Worm (Caenorhabditis elegans) whole organism, late embryonic: Measurements from ENCODE around the gene nlp-18.

Experiments used
- dmd-4 ChIP-seq: sonication (generic microtip); optimal IDR thresholded peaks from 2 replicates; lab custom pipeline; 2016; ENCODE audit warnings: borderline replicate concordance, missing genetic modification characterization, missing compliant biosample characterization
- fkh-10 ChIP-seq: fragments of 150-350 bp; optimal IDR thresholded peaks from 2 replicates; lab custom pipeline; 2014; ENCODE audit warnings: missing biosample characterization, missing genetic modification reagents, missing genetic modification characterization
- nfya-1 ChIP-seq: sonication (generic microtip); optimal IDR thresholded peaks from 2 replicates; lab custom pipeline; 2017; ENCODE audit warnings: missing genetic modification characterization, mild to moderate bottlenecking, missing compliant biosample characterization, antibody characterized with exemption, moderate library complexity
- pqm-1 ChIP-seq: sonication (generic microtip); optimal IDR thresholded peaks from 2 replicates; lab custom pipeline; 2016; ENCODE audit warnings: missing genetic modification characterization, missing compliant biosample characterization
- unc-86 ChIP-seq: sonication (generic microtip); optimal IDR thresholded peaks from 2 replicates; lab custom pipeline; 2016; ENCODE audit warnings: missing genetic modification characterization, missing compliant biosample characterization
- ztf-16 ChIP-seq: sonication (generic microtip); optimal IDR thresholded peaks from 2 replicates; lab custom pipeline; 2017; ENCODE audit warnings: missing genetic modification characterization, missing compliant biosample characterization

ce11 chrII:11052526-11052925 is 22.3 kb upstream of the nlp-18 start:
- TF ChIP-seq ztf-16 (tag; lab: Kevin White, UChicago) (no peak), pqm-1 (tag; lab: Kevin White, UChicago) (no peak), nfya-1 (tag; lab: Kevin White, UChicago) (no peak), fkh-10 (no peak), unc-86 (no peak), dmd-4 (tag; lab: Kevin White, UChicago) (no peak)
